Fruit fly (Drosophila melanogaster): ENCODE measurements around the gene CG3588.

DNA sequence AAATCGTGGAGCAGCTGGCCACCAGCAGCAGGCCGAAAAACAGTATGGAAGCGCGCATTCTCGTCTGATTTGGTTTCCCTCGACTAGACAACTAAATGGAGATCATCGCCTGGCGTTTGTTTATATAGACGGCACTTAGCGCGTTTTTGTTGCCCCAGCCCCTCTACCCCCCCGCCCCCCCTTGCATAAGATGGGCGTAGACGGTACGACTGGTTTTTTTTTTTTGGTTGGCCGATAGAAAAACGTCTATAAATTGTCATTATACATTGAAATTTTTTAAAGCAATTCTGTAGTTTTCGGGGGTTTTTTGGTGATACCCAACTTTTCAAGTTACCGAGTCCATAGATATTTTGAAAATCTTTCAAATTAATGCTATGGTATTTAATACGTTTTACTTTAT is 33.8 kb upstream of the CG3588 start, which contains the start of gene CG14419:
- no peak for TF ChIP-seq psq (optimal IDR thresholded peaks at IDR 0.05)
- no peak for TF ChIP-seq h (optimal IDR thresholded peaks at IDR 0.05)
- TF ChIP-seq Sin3A (optimal IDR thresholded peaks at IDR 0.05): no peak
- no peak for TF ChIP-seq ttk (optimal IDR thresholded peaks at IDR 0.05)
- no peak for TF ChIP-seq Myc (optimal IDR thresholded peaks at IDR 0.05)
- TF ChIP-seq insv (optimal IDR thresholded peaks at IDR 0.05): no peak
